Fruit fly (Drosophila melanogaster) whole organism, embryonic: ENCODE measurements around the gene CG3348.

Experiments used
- Abd-B ChIP-seq: fragments of 200-800 bp; sonication (Bioruptor generic); optimal IDR thresholded peaks from 2 replicates; lab custom pipeline; 2018; ENCODE audit warnings: missing biosample characterization, mild to moderate bottlenecking, missing genetic modification characterization, moderate library complexity
- Ada2b ChIP-seq: fragments of 200-800 bp; sonication (Bioruptor generic); IDR thresholded peaks from 2 replicates; pipeline ENCODE4 v1.3.6; 2022; ENCODE audit warnings: missing biosample characterization, missing genetic modification characterization
- Awh ChIP-seq: fragments of 200-800 bp; sonication (Bioruptor generic); IDR thresholded peaks from 2 replicates; pipeline ENCODE4, ENCODE4 v1.3.6; 2022; ENCODE audit warnings: missing biosample characterization, missing genetic modification characterization
- CG12236 ChIP-seq: fragments of 200-800 bp; sonication (Bioruptor generic); optimal IDR thresholded peaks from 2 replicates; lab custom pipeline; 2016; ENCODE audit warnings: missing biosample characterization, missing genetic modification characterization
- CG12391 ChIP-seq: fragments of 200-800 bp; sonication (Bioruptor generic); optimal IDR thresholded peaks from 3 replicates; lab custom pipeline; 2018; ENCODE audit warnings: missing biosample characterization, mild to moderate bottlenecking, missing genetic modification characterization, moderate library complexity
- CG13296 ChIP-seq: fragments of 200-800 bp; sonication (Bioruptor generic); optimal IDR thresholded peaks from 3 replicates; lab custom pipeline; 2018; ENCODE audit warnings: missing biosample characterization, mild to moderate bottlenecking, missing genetic modification characterization
- CG13424 ChIP-seq: fragments of 200-800 bp; sonication (Bioruptor generic); optimal IDR thresholded peaks from 2 replicates; lab custom pipeline; 2019; ENCODE audit warnings: missing biosample characterization, mild to moderate bottlenecking, missing genetic modification characterization, moderate library complexity
- CG15269 ChIP-seq: fragments of 200-800 bp; sonication (Bioruptor generic); optimal IDR thresholded peaks from 2 replicates; lab custom pipeline; 2018; ENCODE audit warnings: missing biosample characterization, mild to moderate bottlenecking, missing genetic modification characterization, moderate library complexity
- CG1602 ChIP-seq: fragments of 200-800 bp; sonication (Bioruptor generic); optimal IDR thresholded peaks from 3 replicates; lab custom pipeline; 2016; ENCODE audit warnings: missing biosample characterization, missing genetic modification characterization
- CG17912 ChIP-seq: fragments of 200-800 bp; sonication (Bioruptor generic); optimal IDR thresholded peaks from 2 replicates; lab custom pipeline; 2018; ENCODE audit warnings: missing biosample characterization, mild to moderate bottlenecking, missing genetic modification characterization
- CG18599 ChIP-seq: fragments of 200-800 bp; sonication (Bioruptor generic); optimal IDR thresholded peaks from 3 replicates; lab custom pipeline; 2017; ENCODE audit warnings: missing biosample characterization, missing genetic modification characterization, mild to moderate bottlenecking, moderate library complexity, missing genetic modification reagents
- CG2199 ChIP-seq: fragments of 200-800 bp; sonication (Bioruptor generic); IDR thresholded peaks from 3 replicates; pipeline ENCODE4 v1.3.6; 2022; ENCODE audit warnings: missing biosample characterization, missing genetic modification characterization
- CG2202 ChIP-seq: fragments of 200-800 bp; sonication (Bioruptor generic); optimal IDR thresholded peaks from 2 replicates; lab custom pipeline; 2018; ENCODE audit warnings: missing biosample characterization, mild to moderate bottlenecking, missing genetic modification characterization
- CG31365 ChIP-seq: fragments of 200-800 bp; sonication (Bioruptor generic); optimal IDR thresholded peaks from 2 replicates; lab custom pipeline; 2018; ENCODE audit warnings: missing biosample characterization, mild to moderate bottlenecking, missing genetic modification characterization
- CG3726 ChIP-seq: fragments of 200-800 bp; sonication (Bioruptor generic); IDR thresholded peaks from 3 replicates; pipeline ENCODE4, ENCODE4 v1.3.6; 2022; ENCODE audit warnings: missing biosample characterization, missing genetic modification characterization
- CG43689 ChIP-seq: fragments of 200-800 bp; sonication (Bioruptor generic); IDR thresholded peaks from 2 replicates; pipeline ENCODE4 v1.3.6; 2022; ENCODE audit warnings: missing biosample characterization, missing genetic modification characterization
- CG5180 ChIP-seq: fragments of 200-800 bp; sonication (Bioruptor generic); optimal IDR thresholded peaks from 3 replicates; lab custom pipeline; 2017; ENCODE audit warnings: missing biosample characterization, missing genetic modification characterization, mild to moderate bottlenecking, moderate library complexity, missing genetic modification reagents
- CG7271 ChIP-seq: fragments of 200-800 bp; sonication (Bioruptor generic); optimal IDR thresholded peaks from 2 replicates; lab custom pipeline; 2018; ENCODE audit warnings: missing biosample characterization, mild to moderate bottlenecking, missing genetic modification characterization, moderate library complexity
- CG8924 ChIP-seq: fragments of 200-800 bp; optimal IDR thresholded peaks from 3 replicates; lab custom pipeline; 2019; ENCODE audit warnings: missing biosample characterization, mild to moderate bottlenecking, missing genetic modification characterization, moderate library complexity
- CrebB ChIP-seq: fragments of 200-800 bp; sonication (Bioruptor generic); optimal IDR thresholded peaks from 3 replicates; lab custom pipeline; 2018; ENCODE audit warnings: missing biosample characterization, mild to moderate bottlenecking, missing genetic modification characterization
- Dref ChIP-seq: fragments of 200-800 bp; sonication (Bioruptor generic); IDR thresholded peaks from 2 replicates; pipeline ENCODE4 v1.3.6; 2022; ENCODE audit warnings: missing biosample characterization, missing genetic modification characterization
- E2f2 ChIP-seq: fragments of 200-800 bp; sonication (Bioruptor generic); IDR thresholded peaks from 2 replicates; pipeline ENCODE4 v1.3.6; 2022; ENCODE audit warnings: missing biosample characterization, missing genetic modification characterization
- Gug ChIP-seq: fragments of 200-800 bp; sonication (Bioruptor generic); IDR thresholded peaks from 4 replicates; pipeline ENCODE4 v1.3.6; 2022; ENCODE audit warnings: missing biosample characterization, missing genetic modification characterization
- H2.0 ChIP-seq: fragments of 200-800 bp; sonication (Bioruptor generic); IDR thresholded peaks from 2 replicates; pipeline ENCODE4 v1.3.6; 2022; ENCODE audit warnings: missing biosample characterization, missing genetic modification characterization
- Hr78 ChIP-seq, 2 experiments: fragments of 200-800 bp in 1 of 2; fragments of >200 bp in 1 of 2; sonication (Bioruptor generic) in 1 of 2; optimal IDR thresholded peaks; 2 replicates each; lab custom pipeline; 2017 to 2019; ENCODE audit warnings: missing biosample characterization in 2 of 2, missing genetic modification characterization in 2 of 2, mild to moderate bottlenecking in 1 of 2, moderate library complexity in 1 of 2
- Max ChIP-seq: fragments of 200-800 bp; sonication (Bioruptor generic); optimal IDR thresholded peaks from 2 replicates; lab custom pipeline; 2016; ENCODE audit warnings: missing biosample characterization, mild to moderate bottlenecking, missing genetic modification characterization
- Mrtf ChIP-seq: fragments of 200-800 bp; sonication (Bioruptor generic); IDR thresholded peaks from 3 replicates; pipeline ENCODE4 v1.3.6; 2022; ENCODE audit warnings: missing biosample characterization, missing genetic modification characterization
- NC2β ChIP-seq: fragments of 200-800 bp; sonication (Bioruptor generic); optimal IDR thresholded peaks from 2 replicates; lab custom pipeline; 2016; ENCODE audit warnings: missing biosample characterization, missing genetic modification characterization
- NfI ChIP-seq: fragments of 200-800 bp; sonication (Bioruptor generic); optimal IDR thresholded peaks from 3 replicates; lab custom pipeline; 2018; ENCODE audit warnings: missing biosample characterization, mild to moderate bottlenecking, missing genetic modification characterization, moderate library complexity
- Opbp ChIP-seq: fragments of 200-800 bp; sonication (Bioruptor generic); IDR thresholded peaks from 3 replicates; pipeline ENCODE4 v1.3.6; 2022; ENCODE audit warnings: missing biosample characterization, missing genetic modification characterization; ENCODE audit not compliant: partially characterized antibody
- Xbp1 ChIP-seq: fragments of 200-800 bp; sonication (Bioruptor generic); optimal IDR thresholded peaks from 3 replicates; lab custom pipeline; 2016; ENCODE audit warnings: missing biosample characterization, mild to moderate bottlenecking, missing genetic modification characterization
- ap ChIP-seq: fragments of 200-800 bp; sonication (Bioruptor generic); IDR thresholded peaks from 2 replicates; pipeline ENCODE4 v1.3.6; 2022; ENCODE audit warnings: missing biosample characterization, missing genetic modification characterization
- bab2 ChIP-seq: fragments of 200-800 bp; sonication (Bioruptor generic); optimal IDR thresholded peaks from 2 replicates; lab custom pipeline; 2016; ENCODE audit warnings: missing biosample characterization, missing genetic modification characterization
- br ChIP-seq: fragments of >200 bp; optimal IDR thresholded peaks from 2 replicates; lab custom pipeline; 2017
- cas ChIP-seq: fragments of 200-800 bp; sonication (Bioruptor generic); IDR thresholded peaks from 2 replicates; pipeline ENCODE4 v1.3.6; 2022; ENCODE audit warnings: missing biosample characterization, missing genetic modification characterization
- gcm2 ChIP-seq: fragments of 200-800 bp; sonication (Bioruptor generic); optimal IDR thresholded peaks from 2 replicates; lab custom pipeline; 2016; ENCODE audit warnings: missing biosample characterization, missing genetic modification characterization
- grau ChIP-seq: fragments of 200-800 bp; optimal IDR thresholded peaks from 3 replicates; lab custom pipeline; 2019; ENCODE audit warnings: missing biosample characterization, mild to moderate bottlenecking, missing genetic modification characterization, moderate library complexity
- gsb-n ChIP-seq: fragments of 200-800 bp; sonication (Bioruptor generic); optimal IDR thresholded peaks from 3 replicates; lab custom pipeline; 2018; ENCODE audit warnings: missing biosample characterization, mild to moderate bottlenecking, missing genetic modification characterization
- hkb ChIP-seq, 2 experiments: fragments of 200-800 bp in 1 of 2; fragments of >200 bp in 1 of 2; sonication (Bioruptor generic) in 1 of 2; IDR thresholded peaks in 1 of 2; optimal IDR thresholded peaks in 1 of 2; 2 replicates each; pipeline versions ENCODE4 v1.3.6 to Lab custom; 2017 to 2022; ENCODE audit warnings: missing biosample characterization in 1 of 2, missing genetic modification characterization in 1 of 2
- lab ChIP-seq: fragments of 200-800 bp; sonication (Bioruptor generic); optimal IDR thresholded peaks from 3 replicates; lab custom pipeline; 2017; ENCODE audit warnings: missing biosample characterization, missing genetic modification characterization, mild to moderate bottlenecking, moderate library complexity, missing genetic modification reagents
- mld ChIP-seq: fragments of 200-800 bp; sonication (Bioruptor generic); IDR thresholded peaks from 3 replicates; pipeline ENCODE4 v1.3.6; 2022; ENCODE audit warnings: missing biosample characterization, missing genetic modification characterization; ENCODE audit not compliant: partially characterized antibody
- psq ChIP-seq: fragments of 200-800 bp; sonication (Bioruptor generic); optimal IDR thresholded peaks from 2 replicates; lab custom pipeline; 2017; ENCODE audit warnings: missing biosample characterization, missing genetic modification characterization
- rib ChIP-seq: fragments of 200-800 bp; sonication (Bioruptor generic); IDR thresholded peaks from 2 replicates; pipeline ENCODE4 v1.3.6; 2022; ENCODE audit warnings: missing biosample characterization, missing genetic modification characterization
- row ChIP-seq: fragments of 200-800 bp; sonication (Bioruptor generic); IDR thresholded peaks from 3 replicates; pipeline ENCODE4 v1.3.6; 2022; ENCODE audit warnings: missing biosample characterization, missing genetic modification characterization
- vnd ChIP-seq: fragments of 200-800 bp; sonication (Bioruptor generic); IDR thresholded peaks from 3 replicates; pipeline ENCODE4 v1.3.6; 2022; ENCODE audit warnings: missing biosample characterization, missing genetic modification characterization; ENCODE audit not compliant: partially characterized antibody
- zen ChIP-seq: fragments of 200-800 bp; sonication (Bioruptor generic); optimal IDR thresholded peaks from 3 replicates; lab custom pipeline; 2018; ENCODE audit warnings: missing biosample characterization, mild to moderate bottlenecking, missing genetic modification characterization, moderate library complexity
- zen2 ChIP-seq: fragments of 200-800 bp; sonication (Bioruptor generic); IDR thresholded peaks from 3 replicates; pipeline ENCODE4 v1.3.6; 2022; ENCODE audit warnings: missing biosample characterization, missing genetic modification characterization; ENCODE audit not compliant: partially characterized antibody
- zfh1 ChIP-seq: fragments of 200-800 bp; sonication (Bioruptor generic); IDR thresholded peaks from 3 replicates; pipeline ENCODE4 v1.3.6; 2022; ENCODE audit warnings: missing biosample characterization, missing genetic modification characterization

The CG3348 gene

DNA sequence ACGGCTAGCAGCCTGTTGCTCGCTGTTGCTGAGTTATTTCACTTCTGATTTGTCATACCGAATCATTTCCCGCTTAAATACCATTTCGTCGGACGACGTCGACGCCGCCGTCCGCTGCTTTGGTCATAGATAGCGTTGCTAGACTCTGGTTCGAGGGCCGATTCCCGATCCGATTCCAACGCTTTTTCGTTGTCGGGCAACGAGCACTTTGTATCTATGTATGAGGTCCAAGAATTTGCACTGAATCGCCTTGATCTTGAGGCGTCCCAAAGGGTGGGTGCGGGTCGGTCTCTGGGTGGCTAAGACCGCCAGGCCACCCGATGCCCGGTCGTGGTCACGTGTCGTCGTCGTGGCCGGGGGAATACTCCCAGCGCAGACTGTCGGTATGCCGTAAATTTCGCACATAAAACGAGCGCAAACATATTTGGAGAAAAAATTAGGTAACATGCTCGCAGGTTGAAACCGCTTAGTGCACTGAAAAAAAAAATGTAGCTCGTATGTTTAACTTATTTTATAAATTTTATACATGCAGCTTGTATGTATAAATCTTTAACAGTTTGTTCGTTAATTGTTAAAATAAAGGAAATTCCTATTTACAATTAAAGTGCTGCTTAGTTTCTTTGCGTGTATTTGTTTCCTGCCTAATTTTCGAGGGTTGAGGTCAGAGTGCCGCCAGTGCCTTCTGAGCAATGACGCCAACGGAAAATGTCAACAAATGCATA, at the start of gene CG3348 (continued):
- TF ChIP-seq hkb (optimal IDR thresholded peaks at IDR 0.05; lab: Kevin White, UChicago) (no peak), hkb (GFP tag; IDR thresholded peaks at IDR 0.05; lab: Robert Waterston, UW) (peak; percentile 68), CG2199 (GFP tag; lab: Robert Waterston, UW) (no peak), CG7271 (tag; lab: Kevin White, UChicago) (peak; percentile 23), CG13424 (peak; percentile 63), bab2 (GFP tag; lab: Kevin White, UChicago) (peak; percentile 74), Hr78 (GFP tag; optimal IDR thresholded peaks at IDR 0.05; lab: Kevin White, UChicago) (peak in 1 of 2 experiments; percentile 12), Mrtf (GFP tag; lab: Robert Waterston, UW) (peak; percentile 58; the same call in 1 of the 3 replicates), psq (GFP tag; lab: Kevin White, UChicago) (no peak), CG12236 (no peak), row (GFP tag; lab: Robert Waterston, UW) (peak; percentile 74), CrebB (peak; percentile 37), cas (GFP tag; lab: Robert Waterston, UW) (0 out of 2 replicates have a peak, but pooled peaks have one; percentile 49), E2f2 (GFP tag; lab: Robert Waterston, UW) (no peak), rib (peak; percentile 79), CG18599 (GFP tag; lab: Kevin White, UChicago) (peak; percentile 95), Xbp1 (GFP tag; lab: Kevin White, UChicago) (peak; percentile 58), zen2 (GFP tag; lab: Robert Waterston, UW) (no peak), Opbp (GFP tag; lab: Robert Waterston, UW) (no peak), CG31365 (tag; lab: Kevin White, UChicago) (no peak), CG17912 (no peak), CG12391 (tag; lab: Kevin White, UChicago) (peak; percentile 73), H2.0 (GFP tag; lab: Robert Waterston, UW) (peak; percentile 67), NC2β (GFP tag; lab: Kevin White, UChicago) (peak; percentile 2), Abd-B (GFP tag; lab: Kevin White, UChicago) (peak; percentile 57), CG3726 (no peak), mld (no peak), Max (GFP tag; lab: Kevin White, UChicago) (peak; percentile 40), CG8924 (tag; lab: Kevin White, UChicago) (peak; percentile 62), NfI (peak; percentile 72), CG43689 (GFP tag; lab: Robert Waterston, UW) (no peak; the same call in 1 of the 2 replicates), br (lab: Kevin White, UChicago) (no peak), CG2202 (no peak), zen (tag; lab: Kevin White, UChicago) (peak; percentile 74), Dref (GFP tag; lab: Robert Waterston, UW) (0 out of 2 replicates have a peak, but pooled peaks have one; percentile 8), zfh1 (GFP tag; lab: Robert Waterston, UW) (peak; percentile 83), Gug (GFP tag; lab: Robert Waterston, UW) (peak; percentile 24; the same call in 1 of the 4 replicates), CG5180 (peak; percentile 4), CG13296 (GFP tag; lab: Kevin White, UChicago) (peak; percentile 79), CG1602 (GFP tag; lab: Kevin White, UChicago) (peak; percentile 31), vnd (GFP tag; lab: Robert Waterston, UW) (no peak), gsb-n (peak; percentile 15), Awh (GFP tag; lab: Robert Waterston, UW) (peak; percentile 38; the same call in 1 of the 2 replicates), grau (tag; lab: Kevin White, UChicago) (peak; percentile 71), lab (GFP tag; lab: Kevin White, UChicago) (peak; percentile 91), CG15269 (tag; lab: Kevin White, UChicago) (peak; percentile 76), gcm2 (GFP tag; lab: Kevin White, UChicago) (no peak), ap (GFP tag; lab: Robert Waterston, UW) (no peak), Ada2b (GFP tag; lab: Robert Waterston, UW) (peak; percentile 83)
